Fruit fly (Drosophila melanogaster): Measurements from ENCODE around the gene Grx3.

Grx3 gene

dm6 chr2L:13387255-13387654 lies 21.0 kb downstream of the Grx3 start, which contains the start of the genes Ing5 and CG7099 (continued):
- peak; percentile 86 for TF ChIP-seq CG9609 (GFP tag; optimal IDR thresholded peaks at IDR 0.05)
- TF ChIP-seq CG7987 (GFP tag; optimal IDR thresholded peaks at IDR 0.05): peak; percentile 89
- peak; percentile 86; the same call in 2 of the 3 replicates for TF ChIP-seq Optix (GFP tag; IDR thresholded peaks at IDR 0.05)
- TF ChIP-seq CG2129 (GFP tag; IDR thresholded peaks at IDR 0.05; ENCODE audit: partially characterized antibody): 0 out of 2 replicates have a peak, but pooled peaks have one; percentile 34
- TF ChIP-seq hth (optimal IDR thresholded peaks at IDR 0.05): no peak
- TF ChIP-seq seq (GFP tag; IDR thresholded peaks at IDR 0.05): peak; percentile 92
- TF ChIP-seq CG8765 (GFP tag; IDR thresholded peaks at IDR 0.05): peak; percentile 96
- peak; percentile 73 for TF ChIP-seq CG6854 (GFP tag; optimal IDR thresholded peaks at IDR 0.05)
- TF ChIP-seq luna (GFP tag; optimal IDR thresholded peaks at IDR 0.05): peak; percentile 54
- TF ChIP-seq pho (GFP tag; optimal IDR thresholded peaks at IDR 0.05): peak; percentile 93
- peak; percentile 90 for TF ChIP-seq Atf3 (GFP tag; optimal IDR thresholded peaks at IDR 0.05)
- peak; percentile 95 for TF ChIP-seq B-H1 (GFP tag; IDR thresholded peaks at IDR 0.05)
- TF ChIP-seq CG9215 (GFP tag; IDR thresholded peaks at IDR 0.05): peak; percentile 94
- TF ChIP-seq unpg (GFP tag; optimal IDR thresholded peaks at IDR 0.05): peak; percentile 97
- peak; percentile 98 for TF ChIP-seq Med (GFP tag)
- peak; percentile 89 for TF ChIP-seq CG11723 (GFP tag; optimal IDR thresholded peaks at IDR 0.05)
- TF ChIP-seq CG12299 (tag; optimal IDR thresholded peaks at IDR 0.05): peak; percentile 93
- TF ChIP-seq CG1792 (GFP tag; optimal IDR thresholded peaks at IDR 0.05): peak; percentile 59
- peak; percentile 83 for TF ChIP-seq CG17912 (GFP tag; optimal IDR thresholded peaks at IDR 0.05)
- TF ChIP-seq CG6272 (GFP tag; IDR thresholded peaks at IDR 0.05): peak; percentile 98
- TF ChIP-seq row (GFP tag; IDR thresholded peaks at IDR 0.05): peak; percentile 99
- peak; percentile 71 for TF ChIP-seq repo (GFP tag; optimal IDR thresholded peaks at IDR 0.05)
- TF ChIP-seq CG31365 (tag; optimal IDR thresholded peaks at IDR 0.05): no peak
- TF ChIP-seq CG11456 (GFP tag; IDR thresholded peaks at IDR 0.05): peak; percentile 97
- 0 out of 2 replicates have a peak, but pooled peaks have one; percentile 23 for TF ChIP-seq ato (GFP tag; IDR thresholded peaks at IDR 0.05; ENCODE audit: partially characterized antibody)
- peak; percentile 82 for TF ChIP-seq CG11696 (GFP tag; IDR thresholded peaks at IDR 0.05)
- peak; percentile 36 for TF ChIP-seq p53 (GFP tag; optimal IDR thresholded peaks at IDR 0.05)
- peak; percentile 95 for TF ChIP-seq CG16815 (GFP tag; optimal IDR thresholded peaks at IDR 0.05)
- TF ChIP-seq Ssrp (tag; optimal IDR thresholded peaks at IDR 0.05): peak; percentile 97
- TF ChIP-seq HHEX (GFP tag; optimal IDR thresholded peaks at IDR 0.05): peak; percentile 95
- TF ChIP-seq pnt (GFP tag; optimal IDR thresholded peaks at IDR 0.05): peak; percentile 89
- TF ChIP-seq phol (tag; optimal IDR thresholded peaks at IDR 0.05): peak; percentile 97
- peak; percentile 93 for TF ChIP-seq CG10147 (GFP tag; optimal IDR thresholded peaks at IDR 0.05)
- TF ChIP-seq CG31388 (GFP tag; optimal IDR thresholded peaks at IDR 0.05): peak; percentile 92
- peak; percentile 90 for TF ChIP-seq CG6175 (GFP tag; IDR thresholded peaks at IDR 0.05)
- TF ChIP-seq CG14441 (GFP tag; IDR thresholded peaks at IDR 0.05): peak; percentile 98
- peak; percentile 88 for TF ChIP-seq CG6813 (GFP tag; optimal IDR thresholded peaks at IDR 0.05)
- peak; percentile 94 for TF ChIP-seq CG4328 (GFP tag; optimal IDR thresholded peaks at IDR 0.05)
- peak in 1 of 2 experiments; percentile 73 for TF ChIP-seq insv (GFP tag; optimal IDR thresholded peaks at IDR 0.05)
- TF ChIP-seq Sin3A (optimal IDR thresholded peaks at IDR 0.05): no peak
- no peak for TF ChIP-seq chinmo (GFP tag; IDR thresholded peaks at IDR 0.05; ENCODE audit: partially characterized antibody)
- TF ChIP-seq cwo (GFP tag; optimal IDR thresholded peaks at IDR 0.05): peak; percentile 90
- peak; percentile 77 for TF ChIP-seq Dll (GFP tag; IDR thresholded peaks at IDR 0.05; ENCODE audit: partially characterized antibody)
- peak; percentile 99 for TF ChIP-seq sens (GFP tag)
- TF ChIP-seq Hmr (GFP tag; optimal IDR thresholded peaks at IDR 0.05): peak; percentile 94
- peak; percentile 57; the same call in 1 of the 3 replicates for TF ChIP-seq vnd (GFP tag; IDR thresholded peaks at IDR 0.05; ENCODE audit: partially characterized antibody)
- TF ChIP-seq eyg (GFP tag; optimal IDR thresholded peaks at IDR 0.05): peak; percentile 68
- TF ChIP-seq Dad (GFP tag; optimal IDR thresholded peaks at IDR 0.05): peak; percentile 93
- TF ChIP-seq hkb (optimal IDR thresholded peaks at IDR 0.05): no peak
- TF ChIP-seq hkb (GFP tag; IDR thresholded peaks at IDR 0.05): peak; percentile 95
- TF ChIP-seq klu (GFP tag; IDR thresholded peaks at IDR 0.05): peak; percentile 93
- peak; percentile 79 for TF ChIP-seq CG4360 (GFP tag; IDR thresholded peaks at IDR 0.05)
